Fruit fly (Drosophila melanogaster) whole organism, adult: ENCODE measurements around the gene CG1662.

Experiments used
- CG12768 ChIP-seq: fragments of 200-800 bp; sonication (Bioruptor generic); optimal IDR thresholded peaks from 2 replicates; lab custom pipeline; 2017; ENCODE audit warnings: missing biosample characterization, missing genetic modification characterization, mild to moderate bottlenecking, moderate library complexity, missing genetic modification reagents
- CG14711 ChIP-seq: fragments of 200-800 bp; sonication (Bioruptor generic); optimal IDR thresholded peaks from 2 replicates; lab custom pipeline; 2018; ENCODE audit warnings: missing biosample characterization, mild to moderate bottlenecking, missing genetic modification characterization, moderate library complexity
- CG1620 ChIP-seq: fragments of 200-800 bp; sonication (Bioruptor generic); optimal IDR thresholded peaks from 2 replicates; lab custom pipeline; 2016; ENCODE audit warnings: missing biosample characterization, missing genetic modification characterization
- CG33017 ChIP-seq: fragments of 200-800 bp; sonication (Bioruptor generic); optimal IDR thresholded peaks from 2 replicates; lab custom pipeline; 2018; ENCODE audit warnings: missing biosample characterization, mild to moderate bottlenecking, missing genetic modification characterization, moderate library complexity
- CG7045 ChIP-seq: fragments of 200-800 bp; sonication (Bioruptor generic); optimal IDR thresholded peaks from 2 replicates; lab custom pipeline; 2017; ENCODE audit warnings: missing biosample characterization, mild to moderate bottlenecking, missing genetic modification characterization
- Hr96 ChIP-seq: fragments of 200-800 bp; sonication (Bioruptor generic); optimal IDR thresholded peaks from 2 replicates; lab custom pipeline; 2016; ENCODE audit warnings: missing biosample characterization, missing genetic modification characterization
- Mnt ChIP-seq: fragments of 200-800 bp; sonication (Bioruptor generic); optimal IDR thresholded peaks from 2 replicates; lab custom pipeline; 2016; ENCODE audit warnings: missing biosample characterization, mild to moderate bottlenecking, missing genetic modification characterization
- kay ChIP-seq: fragments of 200-800 bp; sonication (Bioruptor generic); peaks from one replicate; lab custom pipeline; 2016; ENCODE audit warnings: missing biosample characterization, missing genetic modification characterization, borderline replicate concordance
- ovo ChIP-seq: fragments of 200-800 bp; sonication (Bioruptor generic); optimal IDR thresholded peaks from 2 replicates; lab custom pipeline; 2016; ENCODE audit warnings: missing biosample characterization, missing genetic modification characterization
- pad ChIP-seq: fragments of 200-800 bp; sonication (Bioruptor generic); optimal IDR thresholded peaks from 3 replicates; lab custom pipeline; 2017; ENCODE audit warnings: missing biosample characterization, missing genetic modification characterization, mild to moderate bottlenecking, moderate library complexity, missing genetic modification reagents
- tj ChIP-seq: fragments of 200-800 bp; sonication (Bioruptor generic); optimal IDR thresholded peaks from 3 replicates; lab custom pipeline; 2017; ENCODE audit warnings: missing biosample characterization, mild to moderate bottlenecking, missing genetic modification characterization, moderate library complexity
- toe ChIP-seq: fragments of 200-800 bp; sonication (Bioruptor generic); optimal IDR thresholded peaks from 2 replicates; lab custom pipeline; 2016; ENCODE audit warnings: missing biosample characterization, missing genetic modification characterization

dm6 chrX:13421059-13421458 lies 33.7 kb downstream of the CG1662 start:
- no peak for TF ChIP-seq CG7045 (GFP tag; lab: Kevin White, UChicago)
- no peak for TF ChIP-seq kay
- TF ChIP-seq CG1620 (GFP tag; lab: Kevin White, UChicago): no peak
- no peak for TF ChIP-seq toe (GFP tag; lab: Kevin White, UChicago)
- TF ChIP-seq CG12768: no peak
- TF ChIP-seq tj (GFP tag; lab: Kevin White, UChicago): no peak
- no peak for TF ChIP-seq CG33017 (tag; lab: Kevin White, UChicago)
- TF ChIP-seq pad: no peak
- no peak for TF ChIP-seq Mnt (GFP tag; lab: Kevin White, UChicago)
- no peak for TF ChIP-seq CG14711 (tag; lab: Kevin White, UChicago)
- no peak for TF ChIP-seq Hr96 (GFP tag; lab: Kevin White, UChicago)
- TF ChIP-seq ovo (GFP tag; lab: Kevin White, UChicago): no peak
